Worm (Caenorhabditis elegans): ENCODE data around the gene K05F1.13.

ce11 chrII:5828486-5828885 is 39.6 kb downstream of the K05F1.13 start, which contains the start of gene ZK1248.11:
- TF ChIP-seq nhr-77 (tag; optimal IDR thresholded peaks at IDR 0.05) (no peak), fos-1 (tag; optimal IDR thresholded peaks at IDR 0.05) (no peak), ztf-4 (tag; optimal IDR thresholded peaks at IDR 0.05) (no peak), ceh-82 (tag; optimal IDR thresholded peaks at IDR 0.05) (no peak), lin-13 (GFP tag; optimal IDR thresholded peaks at IDR 0.05) (no peak)
